Worm (Caenorhabditis elegans): ENCODE measurements around the gene shl-1.

DNA sequence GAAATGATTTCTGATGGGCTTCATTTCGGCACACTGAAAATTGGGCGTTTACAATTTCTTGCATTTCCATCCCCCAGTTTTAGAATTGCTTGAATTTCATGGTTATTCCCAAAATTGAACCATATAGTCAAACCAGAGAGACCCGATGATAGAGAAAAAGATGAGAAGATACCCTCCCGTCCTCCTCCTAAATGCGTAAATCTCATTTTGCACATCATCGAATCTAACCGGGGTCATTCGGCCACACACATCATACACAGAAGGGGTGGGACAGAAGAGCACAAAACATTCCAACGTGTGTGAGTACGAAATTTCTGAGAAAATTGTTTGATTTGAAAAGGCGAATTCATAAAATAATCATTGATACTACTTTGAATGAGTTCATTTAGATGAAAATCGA is 20.3 kb downstream of the shl-1 start:
- TF ChIP-seq lin-39 (tag; optimal IDR thresholded peaks at IDR 0.05) (no peak), zag-1 (tag; optimal IDR thresholded peaks at IDR 0.05) (no peak)

All from whole organism, L1 larva.